Worm (Caenorhabditis elegans): Measurements from ENCODE around the gene tra-3.

- TF ChIP-seq pha-2 (tag; optimal IDR thresholded peaks at IDR 0.05) (no peak), pax-1 (tag; optimal IDR thresholded peaks at IDR 0.05) (no peak), nhr-11 (tag; optimal IDR thresholded peaks at IDR 0.05) (no peak), hlh-15 (tag; optimal IDR thresholded peaks at IDR 0.05) (no peak), ceh-14 (tag; optimal IDR thresholded peaks at IDR 0.05) (no peak), unc-3 (GFP tag; conservative IDR thresholded peaks at IDR 0.05) (no peak), unc-3 (tag; optimal IDR thresholded peaks at IDR 0.05) (no peak), ztf-16 (tag; optimal IDR thresholded peaks at IDR 0.05) (no peak), ceh-9 (tag; optimal IDR thresholded peaks at IDR 0.05) (no peak), pqm-1 (tag; optimal IDR thresholded peaks at IDR 0.05) (no peak), unc-86 (tag; optimal IDR thresholded peaks at IDR 0.05) (no peak), fkh-10 (GFP tag; optimal IDR thresholded peaks at IDR 0.05) (no peak), tbx-2 (tag; optimal IDR thresholded peaks at IDR 0.05) (no peak)
Observed at ce11 chrIV:14391746-14392145, 52.2 kb downstream of the tra-3 start.

All from whole organism, late embryonic.